Fruit fly (Drosophila melanogaster) whole organism, embryonic: ENCODE results near the gene eco.

Experiments
- BEAF-32 ChIP-seq: fragments of 200-800 bp; sonication (Bioruptor generic); optimal IDR thresholded peaks from 3 replicates; lab custom pipeline; 2017; ENCODE audit warnings: missing biosample characterization, missing genetic modification characterization, mild to moderate bottlenecking, moderate library complexity, missing genetic modification reagents
- BtbVII ChIP-seq: fragments of 200-800 bp; sonication (Bioruptor generic); optimal IDR thresholded peaks from 3 replicates; lab custom pipeline; 2017; ENCODE audit warnings: missing biosample characterization, mild to moderate bottlenecking, missing genetic modification characterization
- C15 ChIP-seq: fragments of 200-800 bp; sonication (Bioruptor generic); IDR thresholded peaks from 3 replicates; pipeline ENCODE4 v1.3.6; 2022; ENCODE audit warnings: missing biosample characterization, missing genetic modification characterization
- CG10321 ChIP-seq: fragments of 200-800 bp; sonication (Bioruptor generic); IDR thresholded peaks from 2 replicates; pipeline ENCODE4 v1.3.6; 2022; ENCODE audit warnings: missing biosample characterization, missing genetic modification characterization
- CG11247 ChIP-seq: fragments of 200-800 bp; sonication (Bioruptor generic); IDR thresholded peaks from 2 replicates; pipeline ENCODE4 v1.3.6; 2022; ENCODE audit warnings: missing biosample characterization, missing genetic modification characterization
- CG12299 ChIP-seq: fragments of 200-800 bp; sonication (Bioruptor generic); optimal IDR thresholded peaks from 2 replicates; lab custom pipeline; 2018; ENCODE audit warnings: missing biosample characterization, mild to moderate bottlenecking, missing genetic modification characterization
- CG15073 ChIP-seq: fragments of 200-800 bp; sonication (Bioruptor generic); optimal IDR thresholded peaks from 2 replicates; lab custom pipeline; 2016; ENCODE audit warnings: missing biosample characterization, missing genetic modification characterization
- CG1602 ChIP-seq: fragments of 200-800 bp; sonication (Bioruptor generic); optimal IDR thresholded peaks from 3 replicates; lab custom pipeline; 2016; ENCODE audit warnings: missing biosample characterization, missing genetic modification characterization
- CG16779 ChIP-seq: fragments of 200-800 bp; sonication (Bioruptor generic); IDR thresholded peaks from 2 replicates; pipeline ENCODE4 v1.3.6; 2022; ENCODE audit warnings: missing biosample characterization, missing genetic modification characterization
- CG17385 ChIP-seq: fragments of 200-800 bp; sonication (Bioruptor generic); optimal IDR thresholded peaks from 3 replicates; lab custom pipeline; 2018; ENCODE audit warnings: missing biosample characterization, mild to moderate bottlenecking, missing genetic modification characterization
- CG18011 ChIP-seq: fragments of 200-800 bp; sonication (Bioruptor generic); optimal IDR thresholded peaks from 2 replicates; lab custom pipeline; 2017; ENCODE audit warnings: missing biosample characterization, missing genetic modification characterization, mild to moderate bottlenecking, moderate library complexity, missing genotype
- CG2199 ChIP-seq: fragments of 200-800 bp; sonication (Bioruptor generic); IDR thresholded peaks from 3 replicates; pipeline ENCODE4 v1.3.6; 2022; ENCODE audit warnings: missing biosample characterization, missing genetic modification characterization
- CG2875 ChIP-seq: fragments of 200-800 bp; sonication (Bioruptor generic); optimal IDR thresholded peaks from 2 replicates; lab custom pipeline; 2017; ENCODE audit warnings: missing biosample characterization, mild to moderate bottlenecking, missing genetic modification characterization, missing genetic modification reagents
- CG3163 ChIP-seq: fragments of 200-800 bp; sonication (Bioruptor generic); optimal IDR thresholded peaks from 3 replicates; lab custom pipeline; 2016; ENCODE audit warnings: missing biosample characterization, missing genetic modification characterization
- CG34376 ChIP-seq: fragments of 200-800 bp; sonication (Bioruptor generic); optimal IDR thresholded peaks from 2 replicates; lab custom pipeline; 2018; ENCODE audit warnings: missing biosample characterization, mild to moderate bottlenecking, missing genetic modification characterization
- CG6765 ChIP-seq: fragments of 200-800 bp; sonication (Bioruptor generic); optimal IDR thresholded peaks from 3 replicates; lab custom pipeline; 2017; ENCODE audit warnings: missing biosample characterization, mild to moderate bottlenecking, missing genetic modification characterization
- CG9932 ChIP-seq: fragments of 200-800 bp; sonication (Bioruptor generic); IDR thresholded peaks from 2 replicates; pipeline ENCODE4 v1.3.6; 2022; ENCODE audit warnings: missing biosample characterization, missing genetic modification characterization
- Fer1 ChIP-seq: fragments of 200-800 bp; sonication (Bioruptor generic); optimal IDR thresholded peaks from 2 replicates; lab custom pipeline; 2017; ENCODE audit warnings: missing biosample characterization, mild to moderate bottlenecking, missing genetic modification characterization
- Gsc ChIP-seq: fragments of 200-800 bp; sonication (Bioruptor generic); IDR thresholded peaks from 2 replicates; pipeline ENCODE4 v1.3.6; 2022; ENCODE audit warnings: missing biosample characterization, missing genetic modification characterization
- HHEX ChIP-seq: fragments of 200-800 bp; sonication (Bioruptor generic); optimal IDR thresholded peaks from 3 replicates; lab custom pipeline; 2017; ENCODE audit warnings: missing biosample characterization, mild to moderate bottlenecking, missing genetic modification characterization, missing genetic modification reagents
- HmgD ChIP-seq: fragments of 200-800 bp; sonication (Bioruptor generic); optimal IDR thresholded peaks from 3 replicates; lab custom pipeline; 2016; ENCODE audit warnings: missing biosample characterization, missing genetic modification characterization
- Hsf ChIP-seq: fragments of 200-800 bp; sonication (Bioruptor generic); optimal IDR thresholded peaks from 3 replicates; lab custom pipeline; 2016; ENCODE audit warnings: missing biosample characterization, missing genetic modification characterization
- MESR4 ChIP-seq: fragments of 200-800 bp; sonication (Bioruptor generic); optimal IDR thresholded peaks from 2 replicates; lab custom pipeline; 2018; ENCODE audit warnings: missing biosample characterization, mild to moderate bottlenecking, missing genetic modification characterization, moderate library complexity
- Mrtf ChIP-seq: fragments of 200-800 bp; sonication (Bioruptor generic); IDR thresholded peaks from 3 replicates; pipeline ENCODE4 v1.3.6; 2022; ENCODE audit warnings: missing biosample characterization, missing genetic modification characterization
- Sry-β ChIP-seq: fragments of 200-800 bp; sonication (Bioruptor generic); optimal IDR thresholded peaks from 2 replicates; lab custom pipeline; 2018; ENCODE audit warnings: missing biosample characterization, mild to moderate bottlenecking, missing genetic modification characterization, moderate library complexity
- ac ChIP-seq: fragments of 200-800 bp; sonication (Bioruptor generic); optimal IDR thresholded peaks from 3 replicates; lab custom pipeline; 2017; ENCODE audit warnings: missing biosample characterization, mild to moderate bottlenecking, missing genetic modification characterization
- al ChIP-seq: fragments of 200-800 bp; sonication (Bioruptor generic); IDR thresholded peaks from 2 replicates; pipeline ENCODE4 v1.3.6; 2022; ENCODE audit warnings: missing biosample characterization, missing genetic modification characterization
- bsh ChIP-seq, 2 experiments: fragments of 200-800 bp; sonication (Bioruptor generic); optimal IDR thresholded peaks; 2 replicates each; lab custom pipeline; 2017 to 2018; ENCODE audit warnings: mild to moderate bottlenecking in 2 of 2, missing biosample characterization in 2 of 2, missing genetic modification characterization in 2 of 2, moderate library complexity in 1 of 2
- cad ChIP-seq: fragments of >200 bp; optimal IDR thresholded peaks from 2 replicates; lab custom pipeline; 2017; ENCODE audit warnings: missing biosample characterization, missing genetic modification characterization
- chm ChIP-seq: fragments of 200-800 bp; sonication (Bioruptor generic); IDR thresholded peaks from 2 replicates; pipeline ENCODE4 v1.3.6; 2022; ENCODE audit warnings: missing biosample characterization, missing genetic modification characterization
- dmrt99B ChIP-seq: fragments of 200-800 bp; sonication (Bioruptor generic); optimal IDR thresholded peaks from 2 replicates; lab custom pipeline; 2018; ENCODE audit warnings: missing biosample characterization, mild to moderate bottlenecking, missing genetic modification characterization, moderate library complexity
- exex ChIP-seq: fragments of 200-800 bp; sonication (Bioruptor generic); optimal IDR thresholded peaks from 4 replicates; lab custom pipeline; 2018; ENCODE audit warnings: missing biosample characterization, mild to moderate bottlenecking, missing genetic modification characterization, moderate library complexity
- grau ChIP-seq: fragments of 200-800 bp; optimal IDR thresholded peaks from 3 replicates; lab custom pipeline; 2019; ENCODE audit warnings: missing biosample characterization, mild to moderate bottlenecking, missing genetic modification characterization, moderate library complexity
- hb ChIP-seq: fragments of 200-800 bp; sonication (Bioruptor generic); IDR thresholded peaks from 3 replicates; pipeline ENCODE4 v1.3.6; 2022; ENCODE audit warnings: missing biosample characterization, missing genetic modification characterization; ENCODE audit not compliant: partially characterized antibody
- insv ChIP-seq, 2 experiments: fragments of 200-800 bp; sonication (Bioruptor generic); optimal IDR thresholded peaks; 3 replicates each; lab custom pipeline; 2016 to 2018; ENCODE audit warnings: missing biosample characterization in 2 of 2, missing genetic modification characterization in 2 of 2
- lab ChIP-seq: fragments of 200-800 bp; sonication (Bioruptor generic); optimal IDR thresholded peaks from 3 replicates; lab custom pipeline; 2017; ENCODE audit warnings: missing biosample characterization, missing genetic modification characterization, mild to moderate bottlenecking, moderate library complexity, missing genetic modification reagents
- mirr ChIP-seq: fragments of 200-800 bp; sonication (Bioruptor generic); optimal IDR thresholded peaks from 3 replicates; lab custom pipeline; 2018; ENCODE audit warnings: missing biosample characterization, mild to moderate bottlenecking, missing genetic modification characterization
- phol ChIP-seq: fragments of 200-800 bp; sonication (Bioruptor generic); optimal IDR thresholded peaks from 3 replicates; lab custom pipeline; 2018; ENCODE audit warnings: missing biosample characterization, mild to moderate bottlenecking, missing genetic modification characterization, moderate library complexity
- ro ChIP-seq: fragments of 200-800 bp; sonication (Bioruptor generic); IDR thresholded peaks from 2 replicates; pipeline ENCODE4 v1.3.6; 2022; ENCODE audit warnings: missing biosample characterization, missing genetic modification characterization
- row ChIP-seq: fragments of 200-800 bp; sonication (Bioruptor generic); IDR thresholded peaks from 3 replicates; pipeline ENCODE4 v1.3.6; 2022; ENCODE audit warnings: missing biosample characterization, missing genetic modification characterization
- sd ChIP-seq: fragments of 200-800 bp; sonication (Bioruptor generic); optimal IDR thresholded peaks from 3 replicates; lab custom pipeline; 2018; ENCODE audit warnings: missing biosample characterization, mild to moderate bottlenecking, missing genetic modification characterization, moderate library complexity
- sqz ChIP-seq: fragments of 200-800 bp; sonication (Bioruptor generic); optimal IDR thresholded peaks from 3 replicates; lab custom pipeline; 2018; ENCODE audit warnings: missing biosample characterization, mild to moderate bottlenecking, missing genetic modification characterization
- sug ChIP-seq: fragments of 200-800 bp; optimal IDR thresholded peaks from 2 replicates; lab custom pipeline; 2019; ENCODE audit warnings: missing biosample characterization, mild to moderate bottlenecking, missing genetic modification characterization, moderate library complexity
- unc-4 ChIP-seq: fragments of 200-800 bp; sonication (Bioruptor generic); IDR thresholded peaks from 2 replicates; pipeline ENCODE4 v1.3.6; 2022; ENCODE audit warnings: missing biosample characterization, missing genetic modification characterization; ENCODE audit not compliant: partially characterized antibody
- z ChIP-seq: fragments of 200-800 bp; sonication (Bioruptor generic); IDR thresholded peaks from 3 replicates; pipeline ENCODE4 v1.3.6; 2022; ENCODE audit warnings: missing biosample characterization, missing genetic modification characterization

The eco gene

DNA sequence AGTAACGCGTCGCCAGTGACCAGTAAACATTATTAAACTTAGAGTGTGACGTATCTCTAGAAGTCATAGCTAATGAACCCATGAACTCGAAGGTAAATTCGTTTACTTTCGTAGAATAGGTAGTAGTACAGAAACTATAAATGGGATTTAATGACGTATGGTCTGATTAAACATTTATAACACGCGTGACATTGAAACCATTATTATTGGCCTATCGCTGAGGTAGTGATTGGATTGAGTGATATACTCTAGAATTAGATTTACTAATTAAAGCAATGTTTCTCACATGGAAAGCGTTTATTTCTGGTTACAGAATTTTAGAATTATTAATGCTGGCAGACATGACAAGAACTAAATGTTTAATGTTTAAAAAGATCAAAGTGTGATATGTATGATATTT is 37.7 kb upstream of the eco start:
- TF ChIP-seq al (GFP tag; lab: Robert Waterston, UW) (no peak), mirr (GFP tag; lab: Kevin White, UChicago) (peak; percentile 71), sqz (GFP tag; lab: Kevin White, UChicago) (no peak), exex (peak; percentile 83), CG34376 (peak; percentile 36), BtbVII (GFP tag; lab: Kevin White, UChicago) (peak; percentile 44), sug (tag; lab: Kevin White, UChicago) (peak; percentile 29), CG9932 (GFP tag; lab: Robert Waterston, UW) (no peak), Fer1 (GFP tag; lab: Kevin White, UChicago) (no peak), unc-4 (GFP tag; lab: Robert Waterston, UW) (no peak)

DNA sequence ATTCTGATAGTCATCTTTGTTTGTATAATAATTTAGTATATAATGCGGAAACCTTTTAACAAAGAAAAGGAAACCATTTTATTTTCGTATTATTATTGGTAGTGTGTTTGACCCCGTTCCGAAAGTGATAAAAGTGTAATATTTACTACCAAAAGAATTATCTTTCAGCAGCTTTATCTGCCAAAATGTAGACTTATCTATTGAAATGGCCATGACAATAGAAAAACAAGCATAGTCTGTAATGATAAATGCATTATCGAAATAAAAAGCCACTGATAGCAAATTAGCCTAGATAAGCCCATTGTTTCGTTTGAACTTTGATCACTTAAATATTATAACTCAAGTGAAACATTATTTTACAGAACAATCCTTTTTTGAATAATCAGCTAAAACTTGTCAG is 37.0 kb upstream of the eco start:
- TF ChIP-seq mirr (GFP tag; lab: Kevin White, UChicago) (peak; percentile 67), HmgD (no peak), CG11247 (GFP tag; lab: Robert Waterston, UW) (no peak), C15 (no peak), CG17385 (GFP tag; lab: Kevin White, UChicago) (no peak), cad (no peak), Gsc (GFP tag; lab: Robert Waterston, UW) (no peak), Fer1 (GFP tag; lab: Kevin White, UChicago) (no peak), CG1602 (GFP tag; lab: Kevin White, UChicago) (no peak), Hsf (GFP tag; lab: Kevin White, UChicago) (no peak), exex (peak; percentile 60), CG2875 (GFP tag; lab: Kevin White, UChicago) (no peak), z (GFP tag; lab: Robert Waterston, UW) (no peak), CG6765 (GFP tag; lab: Kevin White, UChicago) (no peak)

DNA sequence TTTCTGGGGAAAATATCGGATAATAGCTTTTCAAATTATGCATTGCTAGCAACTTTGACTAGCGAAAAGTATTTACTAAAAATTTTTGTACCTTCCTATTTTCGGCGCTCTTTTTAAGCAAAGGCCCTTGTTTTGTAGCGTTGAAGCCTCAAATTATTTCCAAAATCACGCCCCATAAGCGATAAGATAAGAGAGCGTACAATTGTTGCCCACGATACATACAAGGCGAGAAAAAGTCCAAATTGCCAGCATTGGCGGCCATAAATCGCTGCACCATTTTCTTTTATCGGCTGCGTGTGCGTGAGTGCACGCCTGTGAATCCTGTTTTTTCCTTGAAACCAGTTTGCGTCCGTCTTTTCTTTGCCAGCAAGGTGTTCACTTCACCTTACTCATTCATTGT is 32.1 kb upstream of the eco start:
- TF ChIP-seq CG2875 (GFP tag; lab: Kevin White, UChicago), result no peak
- TF ChIP-seq insv (GFP tag; optimal IDR thresholded peaks at IDR 0.05; lab: Kevin White, UChicago), result peak in 1 of 2 experiments; percentile 7
- TF ChIP-seq chm (GFP tag; lab: Robert Waterston, UW), result 0 out of 2 replicates have a peak, but pooled peaks have one; percentile 26
- TF ChIP-seq phol (tag; lab: Kevin White, UChicago), result peak; percentile 37
- peak; percentile 28 for TF ChIP-seq ac (GFP tag; lab: Kevin White, UChicago)
- peak; percentile 86 for TF ChIP-seq Sry-β
- TF ChIP-seq Mrtf (GFP tag; lab: Robert Waterston, UW), result no peak
- peak; percentile 29; the same call in 1 of the 3 replicates for TF ChIP-seq hb
- no peak for TF ChIP-seq CG18011
- TF ChIP-seq sug (tag; lab: Kevin White, UChicago), result no peak
- peak; percentile 30 for TF ChIP-seq BEAF-32 (GFP tag; lab: Kevin White, UChicago)
- 0 out of 2 replicates have a peak, but pooled peaks have one; percentile 10 for TF ChIP-seq CG10321 (GFP tag; lab: Robert Waterston, UW)
- peak; percentile 80 for TF ChIP-seq cad
- TF ChIP-seq CG2199 (GFP tag; lab: Robert Waterston, UW), result 0 out of 3 replicates have a peak, but pooled peaks have one; percentile 22
- TF ChIP-seq row, result peak; percentile 42; the same call in 2 of the 3 replicates
- no peak for TF ChIP-seq CG12299 (tag; lab: Kevin White, UChicago)
- TF ChIP-seq, all 482 proteins: peak for 11

DNA sequence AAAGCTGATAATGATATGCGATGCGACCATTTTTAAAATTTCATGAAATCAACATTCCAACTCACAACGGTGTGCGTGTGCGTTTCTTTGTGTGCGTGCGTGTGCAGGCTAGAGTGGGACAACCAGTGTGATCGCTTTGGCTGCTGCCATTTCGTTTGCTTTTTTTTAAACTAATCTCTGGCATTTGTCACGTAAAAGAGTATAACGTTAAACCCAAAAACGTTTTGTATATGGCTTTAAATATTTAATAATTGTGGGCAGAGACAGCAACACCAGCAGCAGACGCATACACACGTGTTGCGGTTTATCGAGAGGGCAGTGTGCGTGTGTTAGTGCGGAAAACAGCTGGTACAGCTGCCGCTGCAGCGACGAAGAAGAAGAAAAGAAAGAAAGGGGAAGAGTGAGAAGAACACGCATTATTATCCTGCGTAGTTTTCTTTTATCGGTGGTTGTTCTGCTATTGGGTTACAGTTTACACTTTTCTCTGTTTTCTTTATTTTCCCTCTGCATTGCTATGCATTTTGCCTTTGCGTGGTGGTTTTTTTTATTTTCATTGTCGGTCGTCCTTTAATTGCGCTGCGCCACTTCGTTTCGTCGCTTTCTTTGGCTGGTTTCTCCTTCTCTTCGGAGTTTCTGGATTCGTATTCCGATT is 31.2 kb upstream of the eco start:
- TF ChIP-seq sd (tag; lab: Kevin White, UChicago) (peak; percentile 99), HHEX (GFP tag; lab: Kevin White, UChicago) (no peak), grau (no peak), lab (GFP tag; lab: Kevin White, UChicago) (peak; percentile 18), ro (GFP tag; lab: Robert Waterston, UW) (no peak), dmrt99B (tag; lab: Kevin White, UChicago) (no peak), CG15073 (no peak), CG16779 (GFP tag; lab: Robert Waterston, UW) (no peak), MESR4 (GFP tag; lab: Kevin White, UChicago) (peak; percentile 49), CG3163 (GFP tag; lab: Kevin White, UChicago) (peak; percentile 20), HmgD (no peak), bsh (GFP tag; optimal IDR thresholded peaks at IDR 0.05; lab: Kevin White, UChicago) (no peak)
